Fruit fly (Drosophila melanogaster) whole organism, embryonic: ENCODE measurements around the gene Cad96Cb.

Source experiments
- C15 ChIP-seq: fragments of 200-800 bp; sonication (Bioruptor generic); IDR thresholded peaks from 3 replicates; pipeline ENCODE4 v1.3.6; 2022; ENCODE audit warnings: missing biosample characterization, missing genetic modification characterization
- CG10462 ChIP-seq: fragments of 200-800 bp; sonication (Bioruptor generic); optimal IDR thresholded peaks from 2 replicates; lab custom pipeline; 2016; ENCODE audit warnings: missing biosample characterization, missing genetic modification characterization
- CG11085 ChIP-seq: fragments of 200-800 bp; sonication (Bioruptor generic); IDR thresholded peaks from 2 replicates; pipeline ENCODE4 v1.3.6; 2022; ENCODE audit warnings: missing biosample characterization, missing genetic modification characterization
- CG12071 ChIP-seq: fragments of 200-800 bp; sonication (Bioruptor generic); optimal IDR thresholded peaks from 3 replicates; lab custom pipeline; 2018; ENCODE audit warnings: missing biosample characterization, mild to moderate bottlenecking, missing genetic modification characterization
- CG12236 ChIP-seq: fragments of 200-800 bp; sonication (Bioruptor generic); optimal IDR thresholded peaks from 2 replicates; lab custom pipeline; 2016; ENCODE audit warnings: missing biosample characterization, missing genetic modification characterization
- CG12744 ChIP-seq: fragments of 200-800 bp; sonication (Bioruptor generic); optimal IDR thresholded peaks from 2 replicates; lab custom pipeline; 2016; ENCODE audit warnings: missing biosample characterization, missing genetic modification characterization
- CG12942 ChIP-seq: fragments of 200-800 bp; sonication (Bioruptor generic); optimal IDR thresholded peaks from 3 replicates; lab custom pipeline; 2016; ENCODE audit warnings: missing biosample characterization, missing genetic modification characterization
- CG14860 ChIP-seq: fragments of 200-800 bp; sonication (Bioruptor generic); IDR thresholded peaks from 3 replicates; pipeline ENCODE4 v1.3.6; 2022; ENCODE audit warnings: missing biosample characterization, missing genetic modification characterization; ENCODE audit not compliant: partially characterized antibody
- CG15011 ChIP-seq: fragments of 200-800 bp; sonication (Bioruptor generic); optimal IDR thresholded peaks from 3 replicates; lab custom pipeline; 2018; ENCODE audit warnings: missing biosample characterization, mild to moderate bottlenecking, missing genetic modification characterization
- CG1647 ChIP-seq: fragments of 200-800 bp; sonication (Bioruptor generic); optimal IDR thresholded peaks from 3 replicates; lab custom pipeline; 2016; ENCODE audit warnings: missing biosample characterization, missing genetic modification characterization
- CG16779 ChIP-seq: fragments of 200-800 bp; sonication (Bioruptor generic); IDR thresholded peaks from 2 replicates; pipeline ENCODE4 v1.3.6; 2022; ENCODE audit warnings: missing biosample characterization, missing genetic modification characterization
- CG1792 ChIP-seq: fragments of 200-800 bp; sonication (Bioruptor generic); optimal IDR thresholded peaks from 2 replicates; lab custom pipeline; 2016; ENCODE audit warnings: missing biosample characterization, missing genetic modification characterization
- CG30020 ChIP-seq: fragments of 200-800 bp; optimal IDR thresholded peaks from 2 replicates; lab custom pipeline; 2019; ENCODE audit warnings: missing biosample characterization, mild to moderate bottlenecking, missing genetic modification characterization, moderate library complexity
- CG31441 ChIP-seq: fragments of 200-800 bp; sonication (Bioruptor generic); IDR thresholded peaks from 2 replicates; pipeline ENCODE4 v1.3.6; 2022; ENCODE audit warnings: missing biosample characterization, missing genetic modification characterization
- CG3163 ChIP-seq: fragments of 200-800 bp; sonication (Bioruptor generic); optimal IDR thresholded peaks from 3 replicates; lab custom pipeline; 2016; ENCODE audit warnings: missing biosample characterization, missing genetic modification characterization
- CG3995 ChIP-seq: fragments of 200-800 bp; sonication (Bioruptor generic); optimal IDR thresholded peaks from 3 replicates; lab custom pipeline; 2016; ENCODE audit warnings: missing biosample characterization, missing genetic modification characterization
- CG4730 ChIP-seq: fragments of 200-800 bp; sonication (Bioruptor generic); IDR thresholded peaks from 2 replicates; pipeline ENCODE4 v1.3.6; 2022; ENCODE audit warnings: missing biosample characterization, missing genetic modification characterization
- CG6272 ChIP-seq: fragments of 200-800 bp; sonication (Bioruptor generic); IDR thresholded peaks from 2 replicates; pipeline ENCODE4 v1.3.6; 2022; ENCODE audit warnings: missing biosample characterization, missing genetic modification characterization
- CG6689 ChIP-seq: fragments of 200-800 bp; sonication (Bioruptor generic); IDR thresholded peaks from 2 replicates; pipeline ENCODE4 v1.3.6; 2022; ENCODE audit warnings: missing biosample characterization, missing genetic modification characterization
- CG7271 ChIP-seq: fragments of 200-800 bp; sonication (Bioruptor generic); optimal IDR thresholded peaks from 2 replicates; lab custom pipeline; 2018; ENCODE audit warnings: missing biosample characterization, mild to moderate bottlenecking, missing genetic modification characterization, moderate library complexity
- CoRest ChIP-seq: fragments of 200-800 bp; sonication (Bioruptor generic); optimal IDR thresholded peaks from 3 replicates; lab custom pipeline; 2018; ENCODE audit warnings: missing biosample characterization, mild to moderate bottlenecking, missing genetic modification characterization, moderate library complexity
- Dip2 ChIP-seq: fragments of 200-800 bp; sonication (Bioruptor generic); IDR thresholded peaks from 2 replicates; pipeline ENCODE4 v1.3.6; 2022; ENCODE audit warnings: missing biosample characterization, missing genetic modification characterization
- Dp ChIP-seq: fragments of 200-800 bp; sonication (Bioruptor generic); optimal IDR thresholded peaks from 2 replicates; lab custom pipeline; 2018; ENCODE audit warnings: missing biosample characterization, mild to moderate bottlenecking, missing genetic modification characterization, moderate library complexity
- ERR ChIP-seq: fragments of 200-800 bp; sonication (Bioruptor generic); optimal IDR thresholded peaks from 2 replicates; lab custom pipeline; 2016; ENCODE audit warnings: missing biosample characterization, missing genetic modification characterization
- Fer1 ChIP-seq: fragments of 200-800 bp; sonication (Bioruptor generic); optimal IDR thresholded peaks from 2 replicates; lab custom pipeline; 2017; ENCODE audit warnings: missing biosample characterization, mild to moderate bottlenecking, missing genetic modification characterization
- Hr39 ChIP-seq: fragments of >200 bp; optimal IDR thresholded peaks from 2 replicates; lab custom pipeline; 2017
- MBD-R2 ChIP-seq: fragments of 200-800 bp; sonication (Bioruptor generic); IDR thresholded peaks from 2 replicates; pipeline ENCODE4 v1.3.6; 2022; ENCODE audit warnings: missing biosample characterization, missing genetic modification characterization
- Mad ChIP-seq: fragments of 200-800 bp; sonication (Bioruptor generic); optimal IDR thresholded peaks from 2 replicates; lab custom pipeline; 2016; ENCODE audit warnings: missing biosample characterization, missing genetic modification characterization
- NC2β ChIP-seq: fragments of 200-800 bp; sonication (Bioruptor generic); optimal IDR thresholded peaks from 2 replicates; lab custom pipeline; 2016; ENCODE audit warnings: missing biosample characterization, missing genetic modification characterization
- Pdp1 ChIP-seq, 2 experiments: fragments of 200-800 bp; sonication (Bioruptor generic); optimal IDR thresholded peaks; 3 replicates each; lab custom pipeline; 2016; ENCODE audit warnings: missing biosample characterization in 2 of 2, missing genetic modification characterization in 2 of 2, mild to moderate bottlenecking in 1 of 2, moderate library complexity in 1 of 2
- Rfx ChIP-seq: fragments of 200-800 bp; sonication (Bioruptor generic); IDR thresholded peaks from 2 replicates; pipeline ENCODE4 v1.3.6; 2022; ENCODE audit warnings: missing biosample characterization, missing genetic modification characterization
- Tbp ChIP-seq: fragments of >200 bp; optimal IDR thresholded peaks from 2 replicates; lab custom pipeline; 2018; ENCODE audit warnings: missing biosample characterization, missing genetic modification characterization
- bbx ChIP-seq: fragments of 200-800 bp; sonication (Bioruptor generic); IDR thresholded peaks from 2 replicates; pipeline ENCODE4 v1.3.6; 2022; ENCODE audit warnings: missing biosample characterization, missing genetic modification characterization; ENCODE audit not compliant: partially characterized antibody
- btn ChIP-seq: fragments of 200-800 bp; sonication (Bioruptor generic); optimal IDR thresholded peaks from 2 replicates; lab custom pipeline; 2016; ENCODE audit warnings: missing biosample characterization, missing genetic modification characterization
- caup ChIP-seq: fragments of 200-800 bp; sonication (Bioruptor generic); optimal IDR thresholded peaks from 3 replicates; lab custom pipeline; 2017; ENCODE audit warnings: missing biosample characterization, mild to moderate bottlenecking, missing genetic modification characterization, moderate library complexity; ENCODE audit not compliant: severe bottlenecking
- dati ChIP-seq: fragments of 200-800 bp; sonication (Bioruptor generic); IDR thresholded peaks from 2 replicates; pipeline ENCODE4 v1.3.6; 2022; ENCODE audit warnings: missing biosample characterization, missing genetic modification characterization
- dmrt11E ChIP-seq: fragments of 200-800 bp; sonication (Bioruptor generic); optimal IDR thresholded peaks from 3 replicates; lab custom pipeline; 2018; ENCODE audit warnings: missing biosample characterization, mild to moderate bottlenecking, missing genetic modification characterization, moderate library complexity
- fd102C ChIP-seq: fragments of 200-800 bp; sonication (Bioruptor generic); optimal IDR thresholded peaks from 2 replicates; lab custom pipeline; 2018; ENCODE audit warnings: missing biosample characterization, mild to moderate bottlenecking, missing genetic modification characterization, moderate library complexity
- ken ChIP-seq: fragments of 200-800 bp; sonication (Bioruptor generic); IDR thresholded peaks from 3 replicates; pipeline ENCODE4 v1.3.6; 2022; ENCODE audit warnings: missing biosample characterization, missing genetic modification characterization
- lilli ChIP-seq: fragments of 200-800 bp; sonication (Bioruptor generic); optimal IDR thresholded peaks from 3 replicates; lab custom pipeline; 2016; ENCODE audit warnings: missing biosample characterization, missing genetic modification characterization
- maf-S ChIP-seq: fragments of 200-800 bp; sonication (Bioruptor generic); optimal IDR thresholded peaks from 2 replicates; lab custom pipeline; 2016; ENCODE audit warnings: missing biosample characterization, missing genetic modification characterization
- oc ChIP-seq: fragments of 200-800 bp; sonication (Bioruptor generic); optimal IDR thresholded peaks from 2 replicates; lab custom pipeline; 2018; ENCODE audit warnings: missing biosample characterization, mild to moderate bottlenecking, missing genetic modification characterization, moderate library complexity
- otp ChIP-seq: fragments of 200-800 bp; sonication (Bioruptor generic); IDR thresholded peaks from 3 replicates; pipeline ENCODE4, ENCODE4 v1.3.6; 2022; ENCODE audit warnings: missing biosample characterization, missing genetic modification characterization
- peb ChIP-seq: fragments of 200-800 bp; sonication (Bioruptor generic); IDR thresholded peaks from 2 replicates; pipeline ENCODE4 v1.3.6; 2022; ENCODE audit warnings: missing biosample characterization, missing genetic modification characterization
- pros ChIP-seq: fragments of 200-800 bp; sonication (Bioruptor generic); optimal IDR thresholded peaks from 3 replicates; lab custom pipeline; 2019; ENCODE audit warnings: missing biosample characterization, mild to moderate bottlenecking, missing genetic modification characterization, moderate library complexity
- ro ChIP-seq: fragments of 200-800 bp; sonication (Bioruptor generic); IDR thresholded peaks from 2 replicates; pipeline ENCODE4 v1.3.6; 2022; ENCODE audit warnings: missing biosample characterization, missing genetic modification characterization
- slp2 ChIP-seq: fragments of 200-800 bp; sonication (Bioruptor generic); optimal IDR thresholded peaks from 2 replicates; lab custom pipeline; 2016; ENCODE audit warnings: missing biosample characterization, missing genetic modification characterization
- stwl ChIP-seq: fragments of 200-800 bp; sonication (Bioruptor generic); optimal IDR thresholded peaks from 3 replicates; lab custom pipeline; 2018; ENCODE audit warnings: missing biosample characterization, mild to moderate bottlenecking, missing genetic modification characterization, moderate library complexity
- vnd ChIP-seq: fragments of 200-800 bp; sonication (Bioruptor generic); IDR thresholded peaks from 3 replicates; pipeline ENCODE4 v1.3.6; 2022; ENCODE audit warnings: missing biosample characterization, missing genetic modification characterization; ENCODE audit not compliant: partially characterized antibody
- z ChIP-seq: fragments of 200-800 bp; sonication (Bioruptor generic); IDR thresholded peaks from 3 replicates; pipeline ENCODE4 v1.3.6; 2022; ENCODE audit warnings: missing biosample characterization, missing genetic modification characterization
- zen2 ChIP-seq: fragments of 200-800 bp; sonication (Bioruptor generic); IDR thresholded peaks from 3 replicates; pipeline ENCODE4 v1.3.6; 2022; ENCODE audit warnings: missing biosample characterization, missing genetic modification characterization; ENCODE audit not compliant: partially characterized antibody

Cad96Cb gene

dm6 chr3R:25247379-25247869 lies 15.3 kb upstream of the Cad96Cb start, which contains the start of the genes RpS27 and Nup37 (continued):
- TF ChIP-seq CG30020 (tag; lab: Kevin White, UChicago) (peak; percentile 82), NC2β (peak; percentile 100), fd102C (peak; percentile 95), C15 (GFP tag; lab: Robert Waterston, UW) (peak; percentile 93), dati (GFP tag; lab: Robert Waterston, UW) (peak; percentile 96), CG12071 (peak; percentile 99), dmrt11E (tag; lab: Kevin White, UChicago) (peak; percentile 94), vnd (GFP tag; lab: Robert Waterston, UW) (no peak), CG6272 (GFP tag; lab: Robert Waterston, UW) (peak; percentile 91), CG10462 (GFP tag; lab: Kevin White, UChicago) (peak; percentile 93), z (GFP tag; lab: Robert Waterston, UW) (peak; percentile 78), otp (GFP tag; lab: Robert Waterston, UW) (peak; percentile 98), CG12236 (GFP tag; lab: Kevin White, UChicago) (peak; percentile 97), CG31441 (GFP tag; lab: Robert Waterston, UW) (peak; percentile 98), Tbp (GFP tag; lab: Kevin White, UChicago) (no peak), caup (GFP tag; lab: Kevin White, UChicago) (peak; percentile 100), CG4730 (peak; percentile 94), btn (GFP tag; lab: Kevin White, UChicago) (peak; percentile 97), stwl (tag; lab: Kevin White, UChicago) (peak; percentile 95), Dp (GFP tag; lab: Kevin White, UChicago) (peak; percentile 77), ro (GFP tag; lab: Robert Waterston, UW) (peak; percentile 94), Hr39 (no peak), CG1647 (GFP tag; lab: Kevin White, UChicago) (peak; percentile 98), CG11085 (GFP tag; lab: Robert Waterston, UW) (peak; percentile 99), Rfx (GFP tag; lab: Robert Waterston, UW) (peak; percentile 99), CG12942 (GFP tag; lab: Kevin White, UChicago) (peak; percentile 97), slp2 (GFP tag; lab: Kevin White, UChicago) (peak; percentile 99), CG7271 (tag; lab: Kevin White, UChicago) (peak; percentile 99), Pdp1 (GFP tag; optimal IDR thresholded peaks at IDR 0.05; lab: Kevin White, UChicago) (peak; percentile 94 to 97), ERR (GFP tag; lab: Kevin White, UChicago) (peak; percentile 90), pros (peak; percentile 73), Mad (GFP tag; lab: Kevin White, UChicago) (peak; percentile 99), CG1792 (peak; percentile 98), maf-S (GFP tag; lab: Kevin White, UChicago) (peak; percentile 98), Fer1 (GFP tag; lab: Kevin White, UChicago) (peak; percentile 98), CG3995 (GFP tag; lab: Kevin White, UChicago) (peak; percentile 89), CG12744 (GFP tag; lab: Kevin White, UChicago) (peak; percentile 96), CG15011 (GFP tag; lab: Kevin White, UChicago) (peak; percentile 99), MBD-R2 (GFP tag; lab: Robert Waterston, UW) (peak; percentile 86), peb (peak; percentile 89), CG16779 (GFP tag; lab: Robert Waterston, UW) (peak; percentile 97), zen2 (GFP tag; lab: Robert Waterston, UW) (no peak), Dip2 (0 out of 2 replicates have a peak, but pooled peaks have one; percentile 14), CoRest (tag; lab: Kevin White, UChicago) (peak; percentile 95), oc (tag; lab: Kevin White, UChicago) (peak; percentile 92), CG6689 (peak; percentile 91), bbx (GFP tag; lab: Robert Waterston, UW) (0 out of 2 replicates have a peak, but pooled peaks have one; percentile 34), CG3163 (GFP tag; lab: Kevin White, UChicago) (peak; percentile 94), lilli (GFP tag; lab: Kevin White, UChicago) (peak; percentile 96), ken (GFP tag; lab: Robert Waterston, UW) (peak; percentile 99), CG14860 (no peak)
